Worm (Caenorhabditis elegans): Measurements from ENCODE around the gene sdz-16.

- no peak for TF ChIP-seq unc-39 (tag; optimal IDR thresholded peaks at IDR 0.05)
- TF ChIP-seq F49E8.2 (tag; optimal IDR thresholded peaks at IDR 0.05; ENCODE audit: borderline replicate concordance): no peak
- TF ChIP-seq egl-27 (tag; optimal IDR thresholded peaks at IDR 0.05): no peak
- no peak for TF ChIP-seq zag-1 (tag; optimal IDR thresholded peaks at IDR 0.05)
- no peak for TF ChIP-seq nhr-41 (GFP tag; IDR thresholded peaks at IDR 0.05)
- no peak for TF ChIP-seq jun-1 (tag; optimal IDR thresholded peaks at IDR 0.05)
- TF ChIP-seq ceh-44 (GFP tag; IDR thresholded peaks at IDR 0.05): no peak
- TF ChIP-seq nhr-102 (tag; optimal IDR thresholded peaks at IDR 0.05): no peak
- TF ChIP-seq lin-13 (GFP tag; optimal IDR thresholded peaks at IDR 0.05): no peak
- TF ChIP-seq daf-12 (tag; optimal IDR thresholded peaks at IDR 0.05): no peak
- no peak for TF ChIP-seq zfp-3 (GFP tag; conservative IDR thresholded peaks at IDR 0.05)
- no peak for TF ChIP-seq snpc-4 (tag; optimal IDR thresholded peaks at IDR 0.05)
- TF ChIP-seq spr-1 (tag; optimal IDR thresholded peaks at IDR 0.05): no peak
- no peak for TF ChIP-seq pha-4 (GFP tag; IDR thresholded peaks at IDR 0.05)
- no peak for TF ChIP-seq pha-4 (tag; optimal IDR thresholded peaks at IDR 0.05)
Measured at ce11 chrV:17322397-17322909, 5.3 kb downstream of the sdz-16 start, which contains the start of gene F31E9.3.

Data from whole organism, L4 larva.